Fruit fly (Drosophila melanogaster) whole organism, pupa: Measurements from ENCODE around the gene Neurl4.

Experiments
- CG12605 ChIP-seq: fragments of 200-800 bp; sonication (Bioruptor generic); IDR thresholded peaks from 2 replicates; pipeline ENCODE4 v1.3.6; 2022; ENCODE audit warnings: missing biosample characterization, missing genetic modification characterization
- CG32121 ChIP-seq: fragments of 200-800 bp; sonication (Bioruptor generic); IDR thresholded peaks from 2 replicates; pipeline ENCODE4 v1.3.6; 2022; ENCODE audit warnings: missing biosample characterization, missing genetic modification characterization
- CG34367 ChIP-seq: fragments of 200-800 bp; sonication (Bioruptor generic); optimal IDR thresholded peaks from 2 replicates; lab custom pipeline; 2018; ENCODE audit warnings: missing biosample characterization, mild to moderate bottlenecking, missing genetic modification characterization
- CG4496 ChIP-seq: fragments of 200-800 bp; sonication (Bioruptor generic); IDR thresholded peaks from 3 replicates; pipeline ENCODE4 v1.3.6; 2022; ENCODE audit warnings: missing biosample characterization, missing genetic modification characterization
- CG9948 ChIP-seq: fragments of 200-800 bp; sonication (Bioruptor generic); optimal IDR thresholded peaks from 2 replicates; lab custom pipeline; 2018; ENCODE audit warnings: missing biosample characterization, mild to moderate bottlenecking, missing genetic modification characterization, moderate library complexity
- Snoo ChIP-seq: fragments of 200-800 bp; sonication (Bioruptor generic); optimal IDR thresholded peaks from 3 replicates; lab custom pipeline; 2017; ENCODE audit warnings: missing biosample characterization, mild to moderate bottlenecking, missing genetic modification characterization, inconsistent platforms
- fd96Ca ChIP-seq: fragments of 200-800 bp; sonication (Bioruptor generic); IDR thresholded peaks from 3 replicates; pipeline ENCODE4 v1.3.6; 2022; ENCODE audit warnings: missing biosample characterization, missing genetic modification characterization

DNA sequence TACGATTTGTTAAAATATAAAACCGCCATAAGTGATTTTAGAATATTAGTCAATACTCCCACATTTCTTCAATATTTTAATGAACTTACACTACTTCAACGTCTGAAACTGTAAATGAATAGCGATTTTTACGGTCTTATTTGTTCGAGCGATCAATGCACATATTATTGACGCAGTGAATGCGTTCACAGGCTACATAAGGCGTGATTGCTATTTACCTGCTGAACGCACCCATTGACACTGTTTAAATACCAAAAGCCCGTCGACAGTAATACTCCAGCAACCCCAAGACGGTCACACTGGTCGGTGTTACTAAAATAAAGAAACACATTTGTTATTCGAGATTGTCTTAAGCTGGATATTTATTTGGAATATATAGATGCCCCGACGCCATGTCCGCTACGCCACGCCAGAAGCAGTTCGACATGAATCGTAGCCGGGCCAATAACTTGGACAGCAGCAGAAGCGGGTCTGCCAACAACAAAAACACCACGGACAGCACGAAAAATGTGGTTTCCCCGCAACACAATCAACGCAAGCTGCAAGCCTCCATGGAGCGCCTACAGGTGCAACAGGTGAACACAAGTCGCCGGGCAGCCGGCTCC, 1.4 kb upstream of the Neurl4 start, which contains the start of gene CG6833:
- TF ChIP-seq CG34367 (tag; lab: Kevin White, UChicago) (no peak), fd96Ca (GFP tag; lab: Robert Waterston, UW) (peak; percentile 81), CG12605 (GFP tag; lab: Robert Waterston, UW) (peak; percentile 57; the same call in 1 of the 2 replicates), CG32121 (GFP tag; lab: Robert Waterston, UW) (peak; percentile 56; the same call in 1 of the 2 replicates), CG4496 (GFP tag; lab: Robert Waterston, UW) (peak; percentile 63; the same call in 2 of the 3 replicates), CG9948 (tag; lab: Kevin White, UChicago) (peak; percentile 61), Snoo (tag; lab: Kevin White, UChicago) (peak; percentile 35)
